Fruit fly (Drosophila melanogaster): ENCODE data around the gene Zip99C.
A peak's percentile ranks its signal among the peaks of the same experiment; 100 is the strongest.

DNA sequence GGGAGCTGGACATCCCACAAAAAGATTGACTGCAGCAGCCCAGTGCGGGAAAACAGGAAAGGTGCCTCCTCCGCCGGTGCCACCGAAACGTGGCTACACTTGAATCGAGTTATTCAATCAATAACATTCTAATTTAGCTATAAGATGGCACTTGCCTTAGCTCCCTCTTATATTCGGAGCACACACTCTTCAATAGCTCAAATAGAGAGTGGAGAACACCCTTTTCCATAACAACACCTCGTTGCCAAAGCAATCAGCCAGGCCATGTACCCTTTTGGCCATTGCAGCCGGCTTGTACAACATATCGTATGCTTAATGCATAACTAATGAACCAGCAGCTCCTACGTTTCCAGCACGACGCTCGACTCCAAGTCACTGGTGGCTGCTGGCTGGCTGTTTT, 30.9 kb downstream of the Zip99C start:
- TF ChIP-seq Gug (GFP tag; IDR thresholded peaks at IDR 0.05) (no peak), Hr39 (GFP tag; optimal IDR thresholded peaks at IDR 0.05) (no peak), CG6854 (GFP tag; optimal IDR thresholded peaks at IDR 0.05) (no peak), Blimp-1 (GFP tag; optimal IDR thresholded peaks at IDR 0.05) (no peak), CG10669 (GFP tag; optimal IDR thresholded peaks at IDR 0.05) (no peak), dac (GFP tag; optimal IDR thresholded peaks at IDR 0.05) (no peak), topi (GFP tag; optimal IDR thresholded peaks at IDR 0.05) (no peak), CG32006 (GFP tag; optimal IDR thresholded peaks at IDR 0.05) (peak; percentile 64), Eip75B (GFP tag; optimal IDR thresholded peaks at IDR 0.05) (no peak), fd59A (GFP tag; optimal IDR thresholded peaks at IDR 0.05) (no peak), CG3032 (tag; optimal IDR thresholded peaks at IDR 0.05) (no peak), CG11762 (GFP tag; optimal IDR thresholded peaks at IDR 0.05; ENCODE audit: insufficient read depth) (no peak)

Measured in whole organism, prepupa.